Fruit fly (Drosophila melanogaster): ENCODE results near the gene CG42729.
A peak's percentile ranks its signal among the peaks of the same experiment; 100 is the strongest.

The CG42729 gene

DNA sequence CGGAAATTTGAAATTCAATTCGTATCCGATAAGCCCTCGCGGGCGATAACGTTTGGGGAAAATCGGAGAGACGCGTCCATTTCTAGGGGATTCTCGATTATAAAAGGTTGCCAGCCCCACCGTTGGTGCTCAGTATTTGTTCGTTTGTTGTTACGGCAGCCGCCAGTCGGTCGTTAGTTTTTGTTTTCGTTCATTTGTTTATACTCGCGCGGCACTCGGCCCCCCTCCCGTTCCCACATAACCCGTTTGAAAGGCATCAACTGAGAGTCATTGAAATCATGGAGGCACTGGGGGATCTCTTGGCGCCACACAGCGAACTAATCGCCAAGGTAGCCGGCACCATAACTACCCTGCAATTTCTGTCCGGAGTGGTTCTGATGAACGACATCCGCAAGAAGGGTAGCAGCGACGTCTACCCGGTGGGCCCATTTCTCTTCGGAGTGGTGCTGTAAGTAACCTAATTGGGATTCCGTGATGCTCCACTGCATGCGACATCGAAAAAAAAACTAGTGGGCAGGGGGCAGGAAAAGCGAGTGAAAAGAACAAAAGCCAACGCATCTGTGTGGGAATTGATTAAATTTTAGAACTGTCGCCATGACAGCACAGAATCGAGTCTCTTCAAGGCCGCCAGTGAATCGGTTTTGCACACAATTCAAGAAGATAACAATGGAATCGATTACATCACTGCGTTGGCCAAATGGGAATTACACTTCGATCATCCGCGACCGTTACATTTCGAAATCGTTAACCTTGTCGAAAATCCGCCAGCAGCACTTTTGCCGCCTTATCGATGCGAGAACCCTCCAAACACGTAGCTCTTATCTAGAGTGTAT, 26.3 kb downstream of the CG42729 start, which contains the start of gene CG7272 (continued):
- TF ChIP-seq CG9932 (GFP tag; IDR thresholded peaks at IDR 0.05), result peak; percentile 36; the same call in 1 of the 2 replicates
- no peak for TF ChIP-seq H2.0 (GFP tag; IDR thresholded peaks at IDR 0.05)
- TF ChIP-seq CG31388 (GFP tag; optimal IDR thresholded peaks at IDR 0.05), result no peak
- no peak for TF ChIP-seq Hr3 (GFP tag; optimal IDR thresholded peaks at IDR 0.05)
- TF ChIP-seq Fer3 (tag; optimal IDR thresholded peaks at IDR 0.05), result no peak
- no peak for TF ChIP-seq sc (optimal IDR thresholded peaks at IDR 0.05)
- TF ChIP-seq sc (GFP tag; optimal IDR thresholded peaks at IDR 0.05), result no peak
- no peak for TF ChIP-seq zen (tag; optimal IDR thresholded peaks at IDR 0.05)
- peak; percentile 20 for TF ChIP-seq zfh2 (GFP tag; optimal IDR thresholded peaks at IDR 0.05)
- peak; percentile 20 for TF ChIP-seq BEAF-32 (GFP tag; optimal IDR thresholded peaks at IDR 0.05)
- TF ChIP-seq pb (GFP tag; optimal IDR thresholded peaks at IDR 0.05), result no peak
- peak; percentile 48 for TF ChIP-seq CG13894 (tag; optimal IDR thresholded peaks at IDR 0.05)
- peak; percentile 27 for TF ChIP-seq CG4328 (GFP tag; optimal IDR thresholded peaks at IDR 0.05)
- peak; percentile 78 for TF ChIP-seq CG15514 (GFP tag; optimal IDR thresholded peaks at IDR 0.05)
- peak; percentile 18 for TF ChIP-seq eyg (GFP tag; optimal IDR thresholded peaks at IDR 0.05)
- TF ChIP-seq unc-4 (GFP tag; IDR thresholded peaks at IDR 0.05; ENCODE audit: partially characterized antibody), result peak; percentile 51
- 0 out of 3 replicates have a peak, but pooled peaks have one; percentile 19 for TF ChIP-seq CG16813 (GFP tag; IDR thresholded peaks at IDR 0.05; ENCODE audit: partially characterized antibody)
- no peak for TF ChIP-seq nerfin-1 (tag; optimal IDR thresholded peaks at IDR 0.05)
- peak; percentile 86 for TF ChIP-seq crol (GFP tag; IDR thresholded peaks at IDR 0.05)
- peak; percentile 34 for TF ChIP-seq CG3163 (GFP tag; optimal IDR thresholded peaks at IDR 0.05)
- TF ChIP-seq seq (GFP tag; IDR thresholded peaks at IDR 0.05), result peak; percentile 23; the same call in 1 of the 2 replicates
- peak; percentile 36 for TF ChIP-seq sd (tag; optimal IDR thresholded peaks at IDR 0.05)
- peak; percentile 20; the same call in 1 of the 2 replicates for TF ChIP-seq Atf6 (GFP tag; IDR thresholded peaks at IDR 0.05)
- TF ChIP-seq CG18764 (GFP tag; optimal IDR thresholded peaks at IDR 0.05), result no peak
- TF ChIP-seq HmgZ (tag; optimal IDR thresholded peaks at IDR 0.05), result peak; percentile 65
- no peak for TF ChIP-seq Hand (GFP tag; optimal IDR thresholded peaks at IDR 0.05)
- no peak for TF ChIP-seq Sry-β (GFP tag; optimal IDR thresholded peaks at IDR 0.05)
- no peak for TF ChIP-seq corto (GFP tag; optimal IDR thresholded peaks at IDR 0.05)
- TF ChIP-seq stwl (tag; optimal IDR thresholded peaks at IDR 0.05), result peak; percentile 17
- TF ChIP-seq CG10979 (tag; optimal IDR thresholded peaks at IDR 0.05), result no peak
- no peak for TF ChIP-seq CG18599 (GFP tag; optimal IDR thresholded peaks at IDR 0.05)
- no peak for TF ChIP-seq CG10209 (GFP tag; optimal IDR thresholded peaks at IDR 0.05)
- peak; percentile 26 for TF ChIP-seq Meics (GFP tag; optimal IDR thresholded peaks at IDR 0.05)
- TF ChIP-seq bigmax (GFP tag; optimal IDR thresholded peaks at IDR 0.05), result peak; percentile 27
- TF ChIP-seq CG13624 (GFP tag; optimal IDR thresholded peaks at IDR 0.05), result no peak
- TF ChIP-seq Gug (GFP tag; IDR thresholded peaks at IDR 0.05), result no peak
- TF ChIP-seq mam (GFP tag; optimal IDR thresholded peaks at IDR 0.05), result peak; percentile 29
- TF ChIP-seq CG14441 (GFP tag; IDR thresholded peaks at IDR 0.05), result no peak
- TF ChIP-seq Gsc (GFP tag; IDR thresholded peaks at IDR 0.05), result no peak
- peak; percentile 68; the same call in 1 of the 2 replicates for TF ChIP-seq Bgb (GFP tag; IDR thresholded peaks at IDR 0.05; ENCODE audit: partially characterized antibody)
- TF ChIP-seq CG3847 (GFP tag; IDR thresholded peaks at IDR 0.05), result peak; percentile 40; the same call in 1 of the 2 replicates
- TF ChIP-seq Nf-YB (GFP tag; optimal IDR thresholded peaks at IDR 0.05), result no peak
- TF ChIP-seq cad (GFP tag; optimal IDR thresholded peaks at IDR 0.05), result no peak
- no peak for TF ChIP-seq CG12155 (GFP tag; optimal IDR thresholded peaks at IDR 0.05)
- TF ChIP-seq nau (GFP tag; optimal IDR thresholded peaks at IDR 0.05), result no peak
- no peak for TF ChIP-seq shn (GFP tag; optimal IDR thresholded peaks at IDR 0.05)
- TF ChIP-seq pum (GFP tag; optimal IDR thresholded peaks at IDR 0.05), result no peak
- TF ChIP-seq MTF-1 (GFP tag; optimal IDR thresholded peaks at IDR 0.05; ENCODE audit: borderline replicate concordance), result peak; percentile 14

Data from whole organism, embryonic.